Worm (Caenorhabditis elegans) whole organism, L3 larva: ENCODE measurements around the gene R186.3.

Source experiments
- aly-2 ChIP-seq: fragments of 150-350 bp; optimal IDR thresholded peaks from 2 replicates; lab custom pipeline; 2014; ENCODE audit warnings: missing biosample characterization, missing genetic modification characterization
- ama-1 ChIP-seq: fragments of 150-350 bp; optimal IDR thresholded peaks from 2 replicates; lab custom pipeline; 2018
- ceh-16 ChIP-seq: sonication (generic microtip); optimal IDR thresholded peaks from 2 replicates; lab custom pipeline; 2017; ENCODE audit warnings: missing biosample characterization, missing genetic modification characterization
- nfya-1 ChIP-seq: sonication (generic microtip); optimal IDR thresholded peaks from 2 replicates; lab custom pipeline; 2017; ENCODE audit warnings: missing genetic modification characterization, mild to moderate bottlenecking, missing compliant biosample characterization, antibody characterized with exemption, moderate library complexity; ENCODE audit not compliant: insufficient read depth
- nhr-237 ChIP-seq: fragments of 150-350 bp; optimal IDR thresholded peaks from 2 replicates; lab custom pipeline; 2014; ENCODE audit warnings: missing biosample characterization, missing genetic modification characterization
- nhr-43 ChIP-seq: sonication (generic microtip); optimal IDR thresholded peaks from 2 replicates; lab custom pipeline; 2016; ENCODE audit warnings: mild to moderate bottlenecking, missing genetic modification characterization, missing compliant biosample characterization; ENCODE audit not compliant: poor library complexity, severe bottlenecking
- pqm-1 ChIP-seq: fragments of 150-350 bp; optimal IDR thresholded peaks from 2 replicates; lab custom pipeline; 2017; ENCODE audit warnings: missing biosample characterization, missing genetic modification characterization, inconsistent platforms
- zag-1 ChIP-seq: fragments of 150-350 bp; optimal IDR thresholded peaks from 2 replicates; lab custom pipeline; 2014; ENCODE audit warnings: missing biosample characterization, missing genetic modification characterization
- ztf-11 ChIP-seq: fragments of 150-350 bp; optimal IDR thresholded peaks from 2 replicates; lab custom pipeline; 2014; ENCODE audit warnings: missing biosample characterization, missing genetic modification characterization

DNA sequence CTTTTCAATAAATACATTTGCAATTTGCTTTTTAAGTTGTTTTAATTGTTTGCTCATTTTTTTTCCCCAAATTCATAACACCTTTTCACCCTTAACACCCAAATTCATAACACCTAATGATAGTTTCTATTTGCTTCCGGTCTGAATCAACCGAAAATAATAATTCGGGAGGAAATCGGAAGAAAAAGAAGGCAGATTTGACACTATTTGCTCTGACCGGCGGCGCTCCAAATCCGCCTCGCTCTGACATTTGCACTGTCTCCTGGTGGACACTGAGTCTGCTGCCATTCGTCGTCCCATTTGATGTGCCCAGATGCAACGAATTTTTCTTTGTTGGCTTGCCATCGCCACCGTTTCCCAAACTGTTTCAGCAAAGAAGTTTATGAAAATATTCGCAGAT lies 42.9 kb downstream of the R186.3 start, which contains the start of gene pqn-67:
- TF ChIP-seq ceh-16 (tag; lab: Kevin White, UChicago) (no peak), nhr-43 (tag; lab: Kevin White, UChicago) (no peak), nfya-1 (tag; lab: Kevin White, UChicago) (no peak), zag-1 (tag; lab: Kevin White, UChicago) (no peak), pqm-1 (no peak), ztf-11 (tag; lab: Kevin White, UChicago) (no peak), aly-2 (tag; lab: Kevin White, UChicago) (no peak), ama-1 (no peak), nhr-237 (no peak)
